Fruit fly (Drosophila melanogaster): ENCODE results near the gene SPE.

Gene SPE

DNA sequence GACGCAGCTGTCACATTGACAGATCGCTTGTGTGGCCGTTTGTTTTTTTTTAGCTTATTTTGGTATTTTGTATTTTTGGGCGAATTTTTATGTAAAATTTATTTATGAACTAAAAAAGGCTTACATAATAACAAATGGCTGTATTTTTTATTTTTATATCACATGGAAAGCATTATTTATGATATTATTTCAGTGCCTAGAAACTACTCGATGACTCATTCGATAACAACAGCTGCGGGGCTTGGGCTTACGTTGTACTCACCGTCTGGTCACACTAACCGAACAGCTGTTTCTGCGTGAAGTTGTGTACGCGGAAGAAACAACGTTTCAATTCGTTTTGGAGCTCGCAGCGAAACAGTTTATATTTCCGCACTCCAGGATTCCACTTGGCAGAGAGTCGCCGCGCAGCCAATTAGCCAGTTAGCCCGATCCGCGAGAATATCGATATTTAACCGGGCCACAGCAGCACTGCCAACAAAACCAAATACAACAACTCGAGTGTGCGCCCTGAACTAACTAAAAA is 47.0 kb downstream of the SPE start, which contains the start of the genes Hmgcr and Rpn9 (continued):
- TF ChIP-seq vvl (GFP tag; IDR thresholded peaks at IDR 0.05) (no peak), jing (GFP tag; optimal IDR thresholded peaks at IDR 0.05) (no peak), CG34224 (GFP tag; IDR thresholded peaks at IDR 0.05; ENCODE audit: partially characterized antibody) (peak; percentile 38; the same call in 1 of the 3 replicates), CG6765 (GFP tag; optimal IDR thresholded peaks at IDR 0.05) (peak; percentile 15), Mes4 (GFP tag; optimal IDR thresholded peaks at IDR 0.05) (peak; percentile 50), Dek (tag; optimal IDR thresholded peaks at IDR 0.05) (no peak), Fer2 (tag; optimal IDR thresholded peaks at IDR 0.05) (no peak), CG9797 (GFP tag; optimal IDR thresholded peaks at IDR 0.05) (peak; percentile 97), CG3847 (GFP tag; IDR thresholded peaks at IDR 0.05) (0 out of 2 replicates have a peak, but pooled peaks have one; percentile 9), fru (optimal IDR thresholded peaks at IDR 0.05) (no peak), pnt (GFP tag; optimal IDR thresholded peaks at IDR 0.05) (no peak), gem (tag; optimal IDR thresholded peaks at IDR 0.05) (peak; percentile 35), crp (GFP tag; optimal IDR thresholded peaks at IDR 0.05) (peak; percentile 85 to 98), slbo (GFP tag; IDR thresholded peaks at IDR 0.05) (no peak; the same call in 1 of the 2 replicates), CG18262 (tag; optimal IDR thresholded peaks at IDR 0.05) (peak; percentile 24), Spps (tag; optimal IDR thresholded peaks at IDR 0.05) (no peak), gsb (GFP tag; IDR thresholded peaks at IDR 0.05) (no peak), bowl (GFP tag; IDR thresholded peaks at IDR 0.05) (no peak), B-H1 (GFP tag; IDR thresholded peaks at IDR 0.05) (no peak), CG7357 (GFP tag; IDR thresholded peaks at IDR 0.05) (no peak), nmo (GFP tag; optimal IDR thresholded peaks at IDR 0.05) (peak; percentile 67), E2f2 (GFP tag; IDR thresholded peaks at IDR 0.05) (peak; percentile 25; the same call in 1 of the 2 replicates), CG15011 (GFP tag; optimal IDR thresholded peaks at IDR 0.05) (no peak), CG8290 (GFP tag; optimal IDR thresholded peaks at IDR 0.05) (peak; percentile 8), CG8290 (tag; optimal IDR thresholded peaks at IDR 0.05) (peak in 1 of 2 experiments; percentile 47), CG4404 (GFP tag; IDR thresholded peaks at IDR 0.05) (no peak), chm (GFP tag; IDR thresholded peaks at IDR 0.05) (peak; percentile 70; the same call in 1 of the 2 replicates), Sox102F (GFP tag; optimal IDR thresholded peaks at IDR 0.05) (no peak), CG13424 (tag; optimal IDR thresholded peaks at IDR 0.05) (peak; percentile 28), CG1603 (tag; optimal IDR thresholded peaks at IDR 0.05) (peak; percentile 58), Dp (GFP tag; optimal IDR thresholded peaks at IDR 0.05) (peak; percentile 48), CG14441 (GFP tag; IDR thresholded peaks at IDR 0.05) (no peak), Awh (GFP tag; IDR thresholded peaks at IDR 0.05) (peak; percentile 34; the same call in 1 of the 2 replicates), Camta (GFP tag; optimal IDR thresholded peaks at IDR 0.05) (peak; percentile 21), HmgZ (tag; optimal IDR thresholded peaks at IDR 0.05) (peak; percentile 32), Xbp1 (GFP tag; optimal IDR thresholded peaks at IDR 0.05) (peak; percentile 12), CG33557 (GFP tag; optimal IDR thresholded peaks at IDR 0.05) (peak; percentile 24), Gug (GFP tag; IDR thresholded peaks at IDR 0.05) (no peak), CG1529 (GFP tag; optimal IDR thresholded peaks at IDR 0.05) (no peak), CG8359 (GFP tag; optimal IDR thresholded peaks at IDR 0.05; ENCODE audit: borderline replicate concordance) (peak; percentile 9), Lim3 (GFP tag; IDR thresholded peaks at IDR 0.05) (no peak), CG7786 (GFP tag; optimal IDR thresholded peaks at IDR 0.05) (no peak), E2f1 (GFP tag; IDR thresholded peaks at IDR 0.05) (no peak), Dfd (GFP tag; optimal IDR thresholded peaks at IDR 0.05) (no peak), bbx (GFP tag; IDR thresholded peaks at IDR 0.05; ENCODE audit: partially characterized antibody) (peak; percentile 67; the same call in 1 of the 2 replicates), CG16815 (GFP tag; optimal IDR thresholded peaks at IDR 0.05) (no peak), H15 (GFP tag; IDR thresholded peaks at IDR 0.05) (no peak), Oaz (GFP tag; IDR thresholded peaks at IDR 0.05) (no peak), CG10267 (tag; optimal IDR thresholded peaks at IDR 0.05) (peak; percentile 68), onecut (GFP tag; IDR thresholded peaks at IDR 0.05) (peak; percentile 26; the same call in 1 of the 2 replicates), kay (GFP tag; optimal IDR thresholded peaks at IDR 0.05) (peak; percentile 35)
